Fruit fly (Drosophila melanogaster) whole organism, prepupa: ENCODE data around the gene Gnpat.

ENCODE experiments used
- Blimp-1 ChIP-seq: fragments of 200-800 bp; sonication (Bioruptor generic); optimal IDR thresholded peaks from 3 replicates; lab custom pipeline; 2017; ENCODE audit warnings: missing biosample characterization, missing genetic modification characterization, mild to moderate bottlenecking, moderate library complexity, missing genetic modification reagents
- CG10631 ChIP-seq: fragments of 200-800 bp; sonication (Bioruptor generic); optimal IDR thresholded peaks from 2 replicates; lab custom pipeline; 2016; ENCODE audit warnings: missing biosample characterization, missing genetic modification characterization
- CG10669 ChIP-seq: fragments of 200-800 bp; sonication (Bioruptor generic); optimal IDR thresholded peaks from 3 replicates; lab custom pipeline; 2018; ENCODE audit warnings: missing biosample characterization, mild to moderate bottlenecking, missing genetic modification characterization, moderate library complexity
- CG11762 ChIP-seq: fragments of 200-800 bp; sonication (Bioruptor generic); optimal IDR thresholded peaks from 3 replicates; lab custom pipeline; 2016; ENCODE audit warnings: missing biosample characterization, missing genetic modification characterization; ENCODE audit not compliant: insufficient read depth
- CG11902 ChIP-seq: fragments of 200-800 bp; sonication (Bioruptor generic); optimal IDR thresholded peaks from 3 replicates; lab custom pipeline; 2016; ENCODE audit warnings: missing biosample characterization, missing genetic modification characterization
- CG15336 ChIP-seq: fragments of 200-800 bp; sonication (Bioruptor generic); IDR thresholded peaks from 2 replicates; pipeline ENCODE4 v1.3.6; 2022; ENCODE audit warnings: missing biosample characterization, missing genetic modification characterization
- CG1621 ChIP-seq: fragments of 200-800 bp; sonication (Bioruptor generic); optimal IDR thresholded peaks from 3 replicates; lab custom pipeline; 2018; ENCODE audit warnings: missing biosample characterization, mild to moderate bottlenecking, missing genetic modification characterization
- CG16779 ChIP-seq: fragments of 200-800 bp; sonication (Bioruptor generic); optimal IDR thresholded peaks from 3 replicates; lab custom pipeline; 2017; ENCODE audit warnings: missing biosample characterization, mild to moderate bottlenecking, missing genetic modification characterization
- CG3032 ChIP-seq: fragments of 200-800 bp; optimal IDR thresholded peaks from 2 replicates; lab custom pipeline; 2019; ENCODE audit warnings: missing biosample characterization, mild to moderate bottlenecking, missing genetic modification characterization, moderate library complexity
- CG31627 ChIP-seq: fragments of 200-800 bp; sonication (Bioruptor generic); optimal IDR thresholded peaks from 3 replicates; lab custom pipeline; 2016; ENCODE audit warnings: missing biosample characterization, missing genetic modification characterization
- CG32006 ChIP-seq: fragments of 200-800 bp; sonication (Bioruptor generic); optimal IDR thresholded peaks from 3 replicates; lab custom pipeline; 2017; ENCODE audit warnings: missing biosample characterization, mild to moderate bottlenecking, missing genetic modification characterization
- CG34406 ChIP-seq: fragments of 200-800 bp; sonication (Bioruptor generic); optimal IDR thresholded peaks from 3 replicates; lab custom pipeline; 2016; ENCODE audit warnings: missing biosample characterization, missing genetic modification characterization
- CG3919 ChIP-seq: fragments of 200-800 bp; sonication (Bioruptor generic); optimal IDR thresholded peaks from 3 replicates; lab custom pipeline; 2016; ENCODE audit warnings: missing biosample characterization, missing genetic modification characterization
- CG4318 ChIP-seq: fragments of 200-800 bp; sonication (Bioruptor generic); optimal IDR thresholded peaks from 3 replicates; lab custom pipeline; 2017; ENCODE audit warnings: missing biosample characterization, mild to moderate bottlenecking, missing genetic modification characterization
- CG6163 ChIP-seq: fragments of 200-800 bp; sonication (Bioruptor generic); IDR thresholded peaks from 3 replicates; pipeline ENCODE4 v1.3.6; 2022; ENCODE audit warnings: missing biosample characterization, missing genetic modification characterization
- CG6276 ChIP-seq: fragments of 200-800 bp; sonication (Bioruptor generic); optimal IDR thresholded peaks from 2 replicates; lab custom pipeline; 2017; ENCODE audit warnings: missing biosample characterization, mild to moderate bottlenecking, missing genetic modification characterization
- CG6808 ChIP-seq: fragments of 200-800 bp; sonication (Bioruptor generic); optimal IDR thresholded peaks from 3 replicates; lab custom pipeline; 2017; ENCODE audit warnings: missing biosample characterization, missing genetic modification characterization, mild to moderate bottlenecking, moderate library complexity, missing genetic modification reagents
- CG6854 ChIP-seq: fragments of 200-800 bp; sonication (Bioruptor generic); optimal IDR thresholded peaks from 2 replicates; lab custom pipeline; 2017; ENCODE audit warnings: missing biosample characterization, mild to moderate bottlenecking, missing genetic modification characterization
- CG8119 ChIP-seq: fragments of 200-800 bp; sonication (Bioruptor generic); IDR thresholded peaks from 3 replicates; pipeline ENCODE4 v1.3.6; 2022; ENCODE audit warnings: missing biosample characterization, missing genetic modification characterization
- CG8319 ChIP-seq: fragments of 200-800 bp; sonication (Bioruptor generic); optimal IDR thresholded peaks from 3 replicates; lab custom pipeline; 2016; ENCODE audit warnings: missing biosample characterization, missing genetic modification characterization
- CG8632 ChIP-seq: fragments of 200-800 bp; sonication (Bioruptor generic); optimal IDR thresholded peaks from 3 replicates; lab custom pipeline; 2016; ENCODE audit warnings: missing biosample characterization, missing genetic modification characterization
- CG9139 ChIP-seq: fragments of 200-800 bp; sonication (Bioruptor generic); optimal IDR thresholded peaks from 3 replicates; lab custom pipeline; 2017; ENCODE audit warnings: missing biosample characterization, mild to moderate bottlenecking, missing genetic modification characterization
- Eip78C ChIP-seq: fragments of 200-800 bp; sonication (Bioruptor generic); peaks from one replicate; lab custom pipeline; 2016; ENCODE audit warnings: missing biosample characterization, missing genetic modification characterization
- Eip93F ChIP-seq: fragments of 200-800 bp; sonication (Bioruptor generic); optimal IDR thresholded peaks from 2 replicates; lab custom pipeline; 2016; ENCODE audit warnings: missing biosample characterization, mild to moderate bottlenecking, missing genetic modification characterization
- Ets96B ChIP-seq: fragments of 200-800 bp; optimal IDR thresholded peaks from 2 replicates; lab custom pipeline; 2019; ENCODE audit warnings: missing biosample characterization, mild to moderate bottlenecking, missing genetic modification characterization, moderate library complexity
- Gug ChIP-seq: fragments of 200-800 bp; sonication (Bioruptor generic); IDR thresholded peaks from 2 replicates; pipeline ENCODE4 v1.3.6; 2022; ENCODE audit warnings: missing biosample characterization, missing genetic modification characterization
- Hr38 ChIP-seq: sonication (Bioruptor generic); optimal IDR thresholded peaks from 2 replicates; lab custom pipeline; 2016; ENCODE audit warnings: missing biosample characterization, missing genetic modification characterization
- Hr39 ChIP-seq: fragments of 200-800 bp; sonication (Bioruptor generic); optimal IDR thresholded peaks from 2 replicates; lab custom pipeline; 2016; ENCODE audit warnings: missing biosample characterization, missing genetic modification characterization
- Hr4 ChIP-seq: fragments of 200-800 bp; sonication (Bioruptor generic); optimal IDR thresholded peaks from 3 replicates; lab custom pipeline; 2016; ENCODE audit warnings: missing biosample characterization, missing genetic modification characterization
- Lpt ChIP-seq: fragments of 200-800 bp; sonication (Bioruptor generic); optimal IDR thresholded peaks from 3 replicates; lab custom pipeline; 2016; ENCODE audit warnings: missing biosample characterization, missing genetic modification characterization
- Met ChIP-seq: fragments of 200-800 bp; sonication (Bioruptor generic); optimal IDR thresholded peaks from 3 replicates; lab custom pipeline; 2016; ENCODE audit warnings: missing biosample characterization, missing genetic modification characterization
- Smox ChIP-seq: fragments of 200-800 bp; sonication (Bioruptor generic); optimal IDR thresholded peaks from 3 replicates; lab custom pipeline; 2016; ENCODE audit warnings: missing biosample characterization, missing genetic modification characterization
- Sox102F ChIP-seq: fragments of 200-800 bp; sonication (Bioruptor generic); optimal IDR thresholded peaks from 2 replicates; lab custom pipeline; 2016; ENCODE audit warnings: missing biosample characterization, mild to moderate bottlenecking, missing genetic modification characterization
- Sox14 ChIP-seq: fragments of 200-800 bp; sonication (Bioruptor generic); optimal IDR thresholded peaks from 3 replicates; lab custom pipeline; 2016; ENCODE audit warnings: missing biosample characterization, missing genetic modification characterization
- Sox15 ChIP-seq: fragments of 200-800 bp; sonication (Bioruptor generic); optimal IDR thresholded peaks from 3 replicates; lab custom pipeline; 2016; ENCODE audit warnings: missing biosample characterization, missing genetic modification characterization
- achi ChIP-seq: fragments of 200-800 bp; sonication (Bioruptor generic); optimal IDR thresholded peaks from 3 replicates; lab custom pipeline; 2016; ENCODE audit warnings: missing biosample characterization, missing genetic modification characterization
- cyc ChIP-seq: fragments of 200-800 bp; sonication (Bioruptor generic); optimal IDR thresholded peaks from 3 replicates; lab custom pipeline; 2016; ENCODE audit warnings: missing biosample characterization, missing genetic modification characterization
- dac ChIP-seq: fragments of 200-800 bp; sonication (Bioruptor generic); optimal IDR thresholded peaks from 2 replicates; lab custom pipeline; 2017; ENCODE audit warnings: missing biosample characterization, mild to moderate bottlenecking, missing genetic modification characterization
- eg ChIP-seq: fragments of 200-800 bp; sonication (Bioruptor generic); IDR thresholded peaks from 3 replicates; pipeline ENCODE4 v1.3.6; 2022; ENCODE audit warnings: missing biosample characterization, missing genetic modification characterization
- fd59A ChIP-seq: fragments of 200-800 bp; sonication (Bioruptor generic); optimal IDR thresholded peaks from 2 replicates; lab custom pipeline; 2017; ENCODE audit warnings: missing biosample characterization, mild to moderate bottlenecking, missing genetic modification characterization, missing genetic modification reagents
- fd85E ChIP-seq: fragments of 200-800 bp; sonication (Bioruptor generic); optimal IDR thresholded peaks from 3 replicates; lab custom pipeline; 2016; ENCODE audit warnings: missing biosample characterization, missing genetic modification characterization
- fkh ChIP-seq: fragments of 200-800 bp; sonication (Bioruptor generic); optimal IDR thresholded peaks from 3 replicates; lab custom pipeline; 2017; ENCODE audit warnings: missing biosample characterization, mild to moderate bottlenecking, missing genetic modification characterization, moderate library complexity
- lz ChIP-seq: fragments of 200-800 bp; sonication (Bioruptor generic); optimal IDR thresholded peaks from 3 replicates; lab custom pipeline; 2016; ENCODE audit warnings: missing biosample characterization, missing genetic modification characterization
- net ChIP-seq: fragments of 200-800 bp; sonication (Bioruptor generic); optimal IDR thresholded peaks from 3 replicates; lab custom pipeline; 2016; ENCODE audit warnings: missing biosample characterization, missing genetic modification characterization
- pdm3 ChIP-seq: fragments of 200-800 bp; sonication (Bioruptor generic); optimal IDR thresholded peaks from 3 replicates; lab custom pipeline; 2016; ENCODE audit warnings: missing biosample characterization, missing genetic modification characterization
- ss ChIP-seq, 2 experiments: fragments of 200-800 bp; sonication (Bioruptor generic); optimal IDR thresholded peaks; 2 replicates in 1 of 2; 3 replicates in 1 of 2; lab custom pipeline; 2017 to 2018; ENCODE audit warnings: mild to moderate bottlenecking in 2 of 2, missing biosample characterization in 2 of 2, missing genetic modification characterization in 2 of 2, moderate library complexity in 1 of 2
- svp ChIP-seq: fragments of 200-800 bp; sonication (Bioruptor generic); peaks from one replicate; lab custom pipeline; 2016; ENCODE audit warnings: missing biosample characterization, missing genetic modification characterization
- topi ChIP-seq: fragments of 200-800 bp; sonication (Bioruptor generic); optimal IDR thresholded peaks from 3 replicates; lab custom pipeline; 2016; ENCODE audit warnings: missing biosample characterization, missing genetic modification characterization
- vri ChIP-seq: fragments of 200-800 bp; sonication (Bioruptor generic); optimal IDR thresholded peaks from 3 replicates; lab custom pipeline; 2016; ENCODE audit warnings: missing biosample characterization, mild to moderate bottlenecking, missing genetic modification characterization

Gene Gnpat

dm6 chr3R:25493294-25494187, 2.8 kb upstream of the Gnpat start (continued):
- TF ChIP-seq CG6276 (peak; percentile 70), fd59A (GFP tag; lab: Kevin White, UChicago) (no peak), CG3032 (tag; lab: Kevin White, UChicago) (no peak), CG1621 (tag; lab: Kevin White, UChicago) (peak; percentile 28), Sox15 (GFP tag; lab: Kevin White, UChicago) (no peak), Eip78C (GFP tag; lab: Kevin White, UChicago) (peak; percentile 71), achi (peak; percentile 27), lz (GFP tag; lab: Kevin White, UChicago) (peak; percentile 1), Hr38 (GFP tag; lab: Kevin White, UChicago) (no peak), fkh (GFP tag; lab: Kevin White, UChicago) (no peak), CG34406 (GFP tag; lab: Kevin White, UChicago) (no peak), ss (GFP tag; optimal IDR thresholded peaks at IDR 0.05; lab: Kevin White, UChicago) (peak; percentile 83 to 84), Blimp-1 (GFP tag; lab: Kevin White, UChicago) (no peak), CG6163 (GFP tag; lab: Robert Waterston, UW) (no peak), pdm3 (GFP tag; lab: Kevin White, UChicago) (no peak), CG8632 (GFP tag; lab: Kevin White, UChicago) (peak; percentile 4), svp (GFP tag; lab: Kevin White, UChicago) (peak; percentile 75), CG8319 (GFP tag; lab: Kevin White, UChicago) (no peak), dac (no peak), vri (GFP tag; lab: Kevin White, UChicago) (peak; percentile 19), CG15336 (GFP tag; lab: Robert Waterston, UW) (no peak), CG11902 (GFP tag; lab: Kevin White, UChicago) (no peak), cyc (no peak), Hr4 (GFP tag; lab: Kevin White, UChicago) (peak; percentile 9), topi (GFP tag; lab: Kevin White, UChicago) (peak; percentile 0), Sox14 (GFP tag; lab: Kevin White, UChicago) (peak; percentile 18), Smox (GFP tag; lab: Kevin White, UChicago) (no peak), CG9139 (peak; percentile 74), fd85E (GFP tag; lab: Kevin White, UChicago) (no peak), CG32006 (GFP tag; lab: Kevin White, UChicago) (peak; percentile 18), eg (GFP tag; lab: Robert Waterston, UW) (no peak; the same call in 2 of the 3 replicates), Eip93F (GFP tag; lab: Kevin White, UChicago) (peak; percentile 47), CG11762 (peak; percentile 11), net (GFP tag; lab: Kevin White, UChicago) (peak; percentile 26), CG3919 (GFP tag; lab: Kevin White, UChicago) (peak; percentile 59)

- TF ChIP-seq Met (GFP tag; lab: Kevin White, UChicago) (peak; percentile 49), CG16779 (tag; lab: Kevin White, UChicago) (peak; percentile 29), Smox (GFP tag; lab: Kevin White, UChicago) (peak; percentile 39), CG10631 (GFP tag; lab: Kevin White, UChicago) (peak; percentile 50), CG6808 (peak; percentile 24), Hr4 (GFP tag; lab: Kevin White, UChicago) (peak; percentile 89), Gug (peak; percentile 68), dac (peak; percentile 68), Eip93F (GFP tag; lab: Kevin White, UChicago) (peak; percentile 11), cyc (peak; percentile 34), CG8119 (GFP tag; lab: Robert Waterston, UW) (peak; percentile 87), Hr39 (GFP tag; lab: Kevin White, UChicago) (peak; percentile 25), CG10669 (GFP tag; lab: Kevin White, UChicago) (peak; percentile 24), Eip78C (GFP tag; lab: Kevin White, UChicago) (peak; percentile 88), CG6854 (GFP tag; lab: Kevin White, UChicago) (no peak), Sox102F (GFP tag; lab: Kevin White, UChicago) (no peak), CG11762 (peak; percentile 47), CG4318 (GFP tag; lab: Kevin White, UChicago) (peak; percentile 81), Lpt (GFP tag; lab: Kevin White, UChicago) (peak; percentile 69), Ets96B (tag; lab: Kevin White, UChicago) (peak; percentile 17), CG15336 (GFP tag; lab: Robert Waterston, UW) (peak; percentile 87), Blimp-1 (GFP tag; lab: Kevin White, UChicago) (no peak), CG31627 (GFP tag; lab: Kevin White, UChicago) (peak; percentile 40)
Observed at dm6 chr3R:25490375-25490774, 361 bp downstream of the Gnpat start.
